Fruit fly (Drosophila melanogaster): ENCODE results near the gene twin.

The twin gene

dm6 chr3R:24148838-24149237, 72.9 kb downstream of the twin start, which contains the start of gene Slimp (continued):
- TF ChIP-seq CG6791 (GFP tag; IDR thresholded peaks at IDR 0.05; ENCODE audit: partially characterized antibody) (no peak), lbe (GFP tag; optimal IDR thresholded peaks at IDR 0.05) (peak; percentile 7), Meics (GFP tag; optimal IDR thresholded peaks at IDR 0.05) (peak; percentile 17), Asciz (GFP tag; optimal IDR thresholded peaks at IDR 0.05) (no peak), Nf-YB (GFP tag; optimal IDR thresholded peaks at IDR 0.05) (no peak), ems (GFP tag; optimal IDR thresholded peaks at IDR 0.05) (no peak), CG3163 (GFP tag; optimal IDR thresholded peaks at IDR 0.05) (no peak), CG12391 (tag; optimal IDR thresholded peaks at IDR 0.05) (peak; percentile 40), CG16813 (GFP tag; IDR thresholded peaks at IDR 0.05; ENCODE audit: partially characterized antibody) (no peak), fd96Cb (tag; optimal IDR thresholded peaks at IDR 0.05) (no peak), az2 (GFP tag; optimal IDR thresholded peaks at IDR 0.05) (peak; percentile 3), tup (GFP tag; optimal IDR thresholded peaks at IDR 0.05) (no peak), CoRest (tag; optimal IDR thresholded peaks at IDR 0.05) (peak; percentile 8), bsh (GFP tag; optimal IDR thresholded peaks at IDR 0.05) (peak in 1 of 2 experiments; percentile 32), CG10366 (GFP tag; IDR thresholded peaks at IDR 0.05) (no peak), Dip2 (GFP tag; IDR thresholded peaks at IDR 0.05) (no peak), cato (GFP tag; optimal IDR thresholded peaks at IDR 0.05; ENCODE audit: borderline replicate concordance) (no peak), CG6654 (GFP tag; optimal IDR thresholded peaks at IDR 0.05) (no peak), CG14860 (GFP tag; IDR thresholded peaks at IDR 0.05; ENCODE audit: partially characterized antibody) (no peak), run (tag; optimal IDR thresholded peaks at IDR 0.05) (no peak), CG10147 (GFP tag; optimal IDR thresholded peaks at IDR 0.05) (peak; percentile 13), CG17829 (tag; optimal IDR thresholded peaks at IDR 0.05) (peak; percentile 13), Myb (GFP tag; optimal IDR thresholded peaks at IDR 0.05) (no peak), CG18262 (tag; optimal IDR thresholded peaks at IDR 0.05) (peak; percentile 10), CG13894 (tag; optimal IDR thresholded peaks at IDR 0.05) (no peak), Dip3 (GFP tag; optimal IDR thresholded peaks at IDR 0.05) (no peak), Ets65A (GFP tag) (peak; percentile 78), dysf (GFP tag; IDR thresholded peaks at IDR 0.05) (no peak), gt (GFP tag; IDR thresholded peaks at IDR 0.05) (no peak), HmgD (GFP tag; optimal IDR thresholded peaks at IDR 0.05) (no peak), ERR (GFP tag; optimal IDR thresholded peaks at IDR 0.05) (no peak), Hr51 (GFP tag; optimal IDR thresholded peaks at IDR 0.05) (peak in 1 of 2 experiments; percentile 26), CG1233 (GFP tag; optimal IDR thresholded peaks at IDR 0.05) (no peak), lab (GFP tag; optimal IDR thresholded peaks at IDR 0.05) (peak; percentile 32), CG4854 (GFP tag; optimal IDR thresholded peaks at IDR 0.05) (no peak), Trl (optimal IDR thresholded peaks at IDR 0.05) (no peak), Trl (GFP tag; optimal IDR thresholded peaks at IDR 0.05) (no peak), odd (GFP tag; optimal IDR thresholded peaks at IDR 0.05) (no peak), CG13775 (GFP tag; optimal IDR thresholded peaks at IDR 0.05) (peak; percentile 27), maf-S (GFP tag; optimal IDR thresholded peaks at IDR 0.05) (no peak), CG4617 (GFP tag; optimal IDR thresholded peaks at IDR 0.05; ENCODE audit: borderline replicate concordance) (peak; percentile 11), da (GFP tag; optimal IDR thresholded peaks at IDR 0.05) (no peak), Elba2 (GFP tag; optimal IDR thresholded peaks at IDR 0.05) (peak; percentile 45), Mad (GFP tag; optimal IDR thresholded peaks at IDR 0.05) (no peak), sug (tag; optimal IDR thresholded peaks at IDR 0.05) (peak; percentile 21), vvl (GFP tag; IDR thresholded peaks at IDR 0.05) (0 out of 2 replicates have a peak, but pooled peaks have one; percentile 34), CG4707 (GFP tag; optimal IDR thresholded peaks at IDR 0.05) (no peak), Ptx1 (GFP tag; IDR thresholded peaks at IDR 0.05) (0 out of 2 replicates have a peak, but pooled peaks have one; percentile 20), abd-A (tag; optimal IDR thresholded peaks at IDR 0.05) (no peak), CG12155 (GFP tag; optimal IDR thresholded peaks at IDR 0.05) (peak; percentile 5), fru (optimal IDR thresholded peaks at IDR 0.05) (no peak)
